Fruit fly (Drosophila melanogaster) whole organism, embryonic: ENCODE results near the gene chrb.

Experiments
- CG15011 ChIP-seq: fragments of 200-800 bp; sonication (Bioruptor generic); optimal IDR thresholded peaks from 3 replicates; lab custom pipeline; 2018; ENCODE audit warnings: missing biosample characterization, mild to moderate bottlenecking, missing genetic modification characterization
- Drgx ChIP-seq: fragments of 200-800 bp; sonication (Bioruptor generic); IDR thresholded peaks from 2 replicates; pipeline ENCODE4 v1.3.6; 2022; ENCODE audit warnings: missing biosample characterization, missing genetic modification characterization
- Kr ChIP-seq: fragments of 200-800 bp; sonication (Bioruptor generic); optimal IDR thresholded peaks from 2 replicates; lab custom pipeline; 2017; ENCODE audit warnings: missing biosample characterization, mild to moderate bottlenecking, missing genetic modification characterization
- Meics ChIP-seq: fragments of 200-800 bp; sonication (Bioruptor generic); optimal IDR thresholded peaks from 2 replicates; lab custom pipeline; 2017; ENCODE audit warnings: missing biosample characterization, mild to moderate bottlenecking, missing genetic modification characterization
- corto ChIP-seq: fragments of 200-800 bp; sonication (Bioruptor generic); optimal IDR thresholded peaks from 2 replicates; lab custom pipeline; 2016; ENCODE audit warnings: missing biosample characterization, mild to moderate bottlenecking, missing genetic modification characterization, moderate library complexity

DNA sequence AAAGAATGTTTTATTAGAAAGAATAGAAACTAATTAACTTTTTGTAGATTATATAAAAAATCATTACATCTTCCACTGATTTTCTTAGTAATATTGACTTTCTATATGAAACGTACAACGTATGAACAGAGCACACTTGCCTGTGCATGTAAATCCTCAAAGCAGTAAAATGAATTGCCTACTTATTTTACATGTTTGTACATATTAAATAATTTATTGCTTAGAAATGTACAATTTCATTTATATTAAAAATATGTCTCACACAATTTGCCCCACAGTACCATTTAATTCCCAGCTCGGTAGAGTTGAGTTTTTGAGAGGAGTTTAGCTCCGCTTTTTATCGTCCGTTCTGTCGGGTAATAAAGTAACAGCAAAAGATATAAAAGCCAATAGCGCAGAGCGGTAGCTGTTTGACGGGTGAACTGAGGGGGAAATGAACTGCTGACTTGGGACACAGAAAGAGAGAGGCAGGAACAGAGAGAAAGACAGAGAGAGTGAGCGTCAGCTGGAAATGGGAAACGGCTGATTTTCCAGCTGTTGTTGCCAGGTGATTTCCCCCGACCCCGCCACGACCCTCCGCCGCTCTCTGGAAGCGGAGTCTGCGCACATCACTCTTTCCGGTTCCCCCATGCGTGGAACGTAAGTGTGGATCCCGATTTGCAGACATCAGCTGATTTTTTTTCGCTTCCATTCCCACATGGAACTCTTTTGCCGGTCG, 5.9 kb downstream of the chrb start:
- TF ChIP-seq Drgx (GFP tag; lab: Robert Waterston, UW) (no peak), Meics (GFP tag; lab: Kevin White, UChicago) (peak; percentile 10), Kr (GFP tag; lab: Kevin White, UChicago) (no peak), corto (GFP tag; lab: Kevin White, UChicago) (no peak), CG15011 (GFP tag; lab: Kevin White, UChicago) (no peak)
